Fruit fly (Drosophila melanogaster) whole organism, embryonic: ENCODE data around the gene Ns1.
A peak's percentile ranks its signal among the peaks of the same experiment; 100 is the strongest.

Source experiments
- Awh ChIP-seq: fragments of 200-800 bp; sonication (Bioruptor generic); IDR thresholded peaks from 2 replicates; pipeline ENCODE4, ENCODE4 v1.3.6; 2022; ENCODE audit warnings: missing biosample characterization, missing genetic modification characterization
- CG10274 ChIP-seq: fragments of 200-800 bp; sonication (Bioruptor generic); optimal IDR thresholded peaks from 3 replicates; lab custom pipeline; 2017; ENCODE audit warnings: missing biosample characterization, mild to moderate bottlenecking, missing genetic modification characterization
- CG10321 ChIP-seq: fragments of 200-800 bp; sonication (Bioruptor generic); IDR thresholded peaks from 2 replicates; pipeline ENCODE4 v1.3.6; 2022; ENCODE audit warnings: missing biosample characterization, missing genetic modification characterization
- CG10431 ChIP-seq: fragments of 200-800 bp; sonication (Bioruptor generic); optimal IDR thresholded peaks from 3 replicates; lab custom pipeline; 2018; ENCODE audit warnings: missing biosample characterization, mild to moderate bottlenecking, missing genetic modification characterization
- CG11560 ChIP-seq: fragments of 200-800 bp; sonication (Bioruptor generic); IDR thresholded peaks from 3 replicates; pipeline ENCODE4 v1.3.6; 2022; ENCODE audit warnings: missing biosample characterization, missing genetic modification characterization
- CG1233 ChIP-seq: fragments of 200-800 bp; sonication (Bioruptor generic); optimal IDR thresholded peaks from 4 replicates; lab custom pipeline; 2018; ENCODE audit warnings: missing biosample characterization, mild to moderate bottlenecking, missing genetic modification characterization
- CG13296 ChIP-seq: fragments of 200-800 bp; sonication (Bioruptor generic); optimal IDR thresholded peaks from 3 replicates; lab custom pipeline; 2018; ENCODE audit warnings: missing biosample characterization, mild to moderate bottlenecking, missing genetic modification characterization
- CG14050 ChIP-seq: fragments of 200-800 bp; sonication (Bioruptor generic); IDR thresholded peaks from 3 replicates; pipeline ENCODE4 v1.3.6; 2022; ENCODE audit warnings: missing biosample characterization, missing genetic modification characterization
- CG1602 ChIP-seq: fragments of 200-800 bp; sonication (Bioruptor generic); optimal IDR thresholded peaks from 3 replicates; lab custom pipeline; 2016; ENCODE audit warnings: missing biosample characterization, missing genetic modification characterization
- CG17361 ChIP-seq: fragments of 200-800 bp; sonication (Bioruptor generic); IDR thresholded peaks from 3 replicates; pipeline ENCODE4 v1.3.6; 2022; ENCODE audit warnings: missing biosample characterization, missing genetic modification characterization
- CG17829 ChIP-seq: fragments of 200-800 bp; optimal IDR thresholded peaks from 2 replicates; lab custom pipeline; 2019; ENCODE audit warnings: missing biosample characterization, mild to moderate bottlenecking, missing genetic modification characterization, moderate library complexity
- CG3163 ChIP-seq: fragments of 200-800 bp; sonication (Bioruptor generic); optimal IDR thresholded peaks from 3 replicates; lab custom pipeline; 2016; ENCODE audit warnings: missing biosample characterization, missing genetic modification characterization
- CG33557 ChIP-seq: fragments of 200-800 bp; sonication (Bioruptor generic); optimal IDR thresholded peaks from 2 replicates; lab custom pipeline; 2019; ENCODE audit warnings: missing biosample characterization, mild to moderate bottlenecking, missing genetic modification characterization, moderate library complexity
- CG34376 ChIP-seq: fragments of 200-800 bp; sonication (Bioruptor generic); optimal IDR thresholded peaks from 2 replicates; lab custom pipeline; 2018; ENCODE audit warnings: missing biosample characterization, mild to moderate bottlenecking, missing genetic modification characterization
- CG3995 ChIP-seq: fragments of 200-800 bp; sonication (Bioruptor generic); optimal IDR thresholded peaks from 3 replicates; lab custom pipeline; 2016; ENCODE audit warnings: missing biosample characterization, missing genetic modification characterization
- CG4328 ChIP-seq: fragments of 200-800 bp; sonication (Bioruptor generic); optimal IDR thresholded peaks from 3 replicates; lab custom pipeline; 2017; ENCODE audit warnings: missing biosample characterization, missing genetic modification reagents, missing genetic modification characterization
- CG4820 ChIP-seq: fragments of 200-800 bp; sonication (Bioruptor generic); optimal IDR thresholded peaks from 3 replicates; lab custom pipeline; 2016; ENCODE audit warnings: missing biosample characterization, missing genetic modification characterization
- CG5953 ChIP-seq: fragments of 200-800 bp; sonication (Bioruptor generic); IDR thresholded peaks from 2 replicates; pipeline ENCODE4 v1.3.6; 2022; ENCODE audit warnings: missing biosample characterization, missing genetic modification characterization
- CG6791 ChIP-seq: fragments of 200-800 bp; sonication (Bioruptor generic); IDR thresholded peaks from 3 replicates; pipeline ENCODE4 v1.3.6; 2022; ENCODE audit warnings: missing biosample characterization, missing genetic modification characterization; ENCODE audit not compliant: partially characterized antibody
- CG7928 ChIP-seq: fragments of 200-800 bp; sonication (Bioruptor generic); optimal IDR thresholded peaks from 2 replicates; lab custom pipeline; 2017; ENCODE audit warnings: missing biosample characterization, mild to moderate bottlenecking, missing genetic modification characterization
- CG9876 ChIP-seq: fragments of 200-800 bp; sonication (Bioruptor generic); optimal IDR thresholded peaks from 2 replicates; lab custom pipeline; 2016; ENCODE audit warnings: missing biosample characterization, missing genetic modification characterization
- Chrac-16 ChIP-seq: fragments of 200-800 bp; sonication (Bioruptor generic); optimal IDR thresholded peaks from 3 replicates; lab custom pipeline; 2016; ENCODE audit warnings: missing biosample characterization, missing genetic modification characterization
- D ChIP-seq, 2 experiments: fragments of 200-800 bp in 1 of 2; fragments of >200 bp in 1 of 2; sonication (Bioruptor generic) in 1 of 2; optimal IDR thresholded peaks; 2 replicates in 1 of 2; 3 replicates in 1 of 2; lab custom pipeline; 2017; ENCODE audit warnings: mild to moderate bottlenecking in 1 of 2, missing biosample characterization in 1 of 2, missing genetic modification characterization in 1 of 2, missing genetic modification reagents in 1 of 2
- D19B ChIP-seq: fragments of 200-800 bp; sonication (Bioruptor generic); optimal IDR thresholded peaks from 2 replicates; lab custom pipeline; 2017; ENCODE audit warnings: missing biosample characterization, mild to moderate bottlenecking, missing genetic modification characterization
- Deaf1 ChIP-seq: fragments of 200-800 bp; optimal IDR thresholded peaks from 3 replicates; lab custom pipeline; 2019; ENCODE audit warnings: missing biosample characterization, mild to moderate bottlenecking, missing genetic modification characterization, moderate library complexity
- Dip2 ChIP-seq: fragments of 200-800 bp; sonication (Bioruptor generic); IDR thresholded peaks from 2 replicates; pipeline ENCODE4 v1.3.6; 2022; ENCODE audit warnings: missing biosample characterization, missing genetic modification characterization
- Drgx ChIP-seq: fragments of 200-800 bp; sonication (Bioruptor generic); IDR thresholded peaks from 2 replicates; pipeline ENCODE4 v1.3.6; 2022; ENCODE audit warnings: missing biosample characterization, missing genetic modification characterization
- HLH4C ChIP-seq: fragments of 200-800 bp; sonication (Bioruptor generic); IDR thresholded peaks from 3 replicates; pipeline ENCODE4 v1.3.6; 2022; ENCODE audit warnings: missing biosample characterization, missing genetic modification characterization; ENCODE audit not compliant: partially characterized antibody
- HLHmδ ChIP-seq: fragments of 200-800 bp; sonication (Bioruptor generic); optimal IDR thresholded peaks from 2 replicates; lab custom pipeline; 2018; ENCODE audit warnings: missing biosample characterization, mild to moderate bottlenecking, missing genetic modification characterization, moderate library complexity
- Hr39 ChIP-seq: fragments of >200 bp; optimal IDR thresholded peaks from 2 replicates; lab custom pipeline; 2017
- Rfx ChIP-seq: fragments of 200-800 bp; sonication (Bioruptor generic); IDR thresholded peaks from 2 replicates; pipeline ENCODE4 v1.3.6; 2022; ENCODE audit warnings: missing biosample characterization, missing genetic modification characterization
- Scr ChIP-seq: fragments of 200-800 bp; sonication (Bioruptor generic); IDR thresholded peaks from 2 replicates; pipeline ENCODE4 v1.3.6; 2022; ENCODE audit warnings: missing biosample characterization, missing genetic modification characterization; ENCODE audit not compliant: partially characterized antibody
- ac ChIP-seq: fragments of 200-800 bp; sonication (Bioruptor generic); optimal IDR thresholded peaks from 3 replicates; lab custom pipeline; 2017; ENCODE audit warnings: missing biosample characterization, mild to moderate bottlenecking, missing genetic modification characterization
- br ChIP-seq: fragments of >200 bp; optimal IDR thresholded peaks from 2 replicates; lab custom pipeline; 2017
- croc ChIP-seq: fragments of 200-800 bp; sonication (Bioruptor generic); conservative IDR thresholded peaks from 3 replicates; pipeline ENCODE4 v1.3.6; 2022; ENCODE audit warnings: missing biosample characterization, missing genetic modification characterization
- crol ChIP-seq: fragments of 200-800 bp; sonication (Bioruptor generic); IDR thresholded peaks from 2 replicates; pipeline ENCODE4 v1.3.6; 2022; ENCODE audit warnings: missing biosample characterization, missing genetic modification characterization
- cwo ChIP-seq: fragments of 200-800 bp; sonication (Bioruptor generic); optimal IDR thresholded peaks from 3 replicates; lab custom pipeline; 2017; ENCODE audit warnings: missing biosample characterization, missing genetic modification characterization, mild to moderate bottlenecking, moderate library complexity, missing genetic modification reagents
- da ChIP-seq: fragments of 200-800 bp; sonication (Bioruptor generic); optimal IDR thresholded peaks from 2 replicates; lab custom pipeline; 2016; ENCODE audit warnings: missing biosample characterization, missing genetic modification characterization
- fd96Cb ChIP-seq: fragments of 200-800 bp; sonication (Bioruptor generic); optimal IDR thresholded peaks from 2 replicates; lab custom pipeline; 2018; ENCODE audit warnings: missing biosample characterization, mild to moderate bottlenecking, missing genetic modification characterization, moderate library complexity
- h ChIP-seq: fragments of >200 bp; optimal IDR thresholded peaks from 2 replicates; lab custom pipeline; 2017
- lola ChIP-seq, 3 experiments: fragments of >200 bp in 2 of 3; fragments of 200-800 bp in 1 of 3; sonication (Bioruptor generic) in 1 of 3; optimal IDR thresholded peaks; 2 replicates each; lab custom pipeline; 2017 to 2019; ENCODE audit warnings: missing biosample characterization in 3 of 3, missing genetic modification characterization in 3 of 3, mild to moderate bottlenecking in 1 of 3, moderate library complexity in 1 of 3
- nau ChIP-seq: fragments of 200-800 bp; sonication (Bioruptor generic); optimal IDR thresholded peaks from 3 replicates; lab custom pipeline; 2017; ENCODE audit warnings: missing biosample characterization, mild to moderate bottlenecking, missing genetic modification characterization, missing genetic modification reagents
- pzg ChIP-seq: fragments of 200-800 bp; sonication (Bioruptor generic); optimal IDR thresholded peaks from 3 replicates; lab custom pipeline; 2018; ENCODE audit warnings: missing biosample characterization, mild to moderate bottlenecking, missing genetic modification characterization, moderate library complexity
- seq ChIP-seq: fragments of 200-800 bp; sonication (Bioruptor generic); IDR thresholded peaks from 2 replicates; pipeline ENCODE4 v1.3.6; 2022; ENCODE audit warnings: missing biosample characterization, missing genetic modification characterization
- stc ChIP-seq: fragments of 200-800 bp; sonication (Bioruptor generic); IDR thresholded peaks from 2 replicates; pipeline ENCODE4 v1.3.6; 2022; ENCODE audit warnings: missing biosample characterization, missing genetic modification characterization
- tgo ChIP-seq: fragments of 200-800 bp; sonication (Bioruptor generic); IDR thresholded peaks from 3 replicates; pipeline ENCODE4 v1.3.6; 2022; ENCODE audit warnings: missing biosample characterization, missing genetic modification characterization
- trem ChIP-seq: fragments of 200-800 bp; optimal IDR thresholded peaks from 3 replicates; lab custom pipeline; 2019; ENCODE audit warnings: missing biosample characterization, mild to moderate bottlenecking, missing genetic modification characterization, moderate library complexity
- tup ChIP-seq: fragments of 200-800 bp; sonication (Bioruptor generic); optimal IDR thresholded peaks from 2 replicates; lab custom pipeline; 2016; ENCODE audit warnings: missing biosample characterization, mild to moderate bottlenecking, missing genetic modification characterization, moderate library complexity
- zfh1 ChIP-seq: fragments of 200-800 bp; sonication (Bioruptor generic); IDR thresholded peaks from 3 replicates; pipeline ENCODE4 v1.3.6; 2022; ENCODE audit warnings: missing biosample characterization, missing genetic modification characterization

Ns1 gene

dm6 chr3R:17065018-17065784 is 7.3 kb downstream of the Ns1 start (continued):
- TF ChIP-seq CG10274 (peak; percentile 64), HLHmδ (no peak), tup (GFP tag; lab: Kevin White, UChicago) (peak; percentile 43), D (optimal IDR thresholded peaks at IDR 0.05; lab: Kevin White, UChicago) (no peak), D (GFP tag; optimal IDR thresholded peaks at IDR 0.05; lab: Kevin White, UChicago) (peak; percentile 92), Rfx (peak; percentile 91), CG3995 (peak; percentile 60), fd96Cb (peak; percentile 94), Hr39 (lab: Kevin White, UChicago) (no peak), Deaf1 (tag; lab: Kevin White, UChicago) (peak; percentile 75), CG6791 (GFP tag; lab: Robert Waterston, UW) (no peak), nau (GFP tag; lab: Kevin White, UChicago) (peak; percentile 90), Scr (GFP tag; lab: Robert Waterston, UW) (0 out of 2 replicates have a peak, but pooled peaks have one; percentile 9), Drgx (GFP tag; lab: Robert Waterston, UW) (peak; percentile 92), da (GFP tag; lab: Kevin White, UChicago) (peak; percentile 83), CG4820 (GFP tag; lab: Kevin White, UChicago) (peak; percentile 88), CG4328 (GFP tag; lab: Kevin White, UChicago) (peak; percentile 86), CG17829 (tag; lab: Kevin White, UChicago) (peak; percentile 95), D19B (GFP tag; lab: Kevin White, UChicago) (peak; percentile 85), zfh1 (peak; percentile 84), CG34376 (GFP tag; lab: Kevin White, UChicago) (peak; percentile 94), CG10431 (GFP tag; lab: Kevin White, UChicago) (peak; percentile 83), HLH4C (GFP tag; lab: Robert Waterston, UW) (peak; percentile 19; the same call in 1 of the 3 replicates), CG5953 (peak; percentile 56), tgo (GFP tag; lab: Robert Waterston, UW) (peak; percentile 91), pzg (peak; percentile 12), lola (GFP tag; optimal IDR thresholded peaks at IDR 0.05; lab: Kevin White, UChicago) (peak in 1 of 3 experiments; percentile 86), Awh (GFP tag; lab: Robert Waterston, UW) (peak; percentile 87), h (lab: Kevin White, UChicago) (no peak), trem (peak; percentile 91), croc (GFP tag; lab: Robert Waterston, UW) (peak; percentile 88), crol (GFP tag; lab: Robert Waterston, UW) (peak; percentile 98), ac (GFP tag; lab: Kevin White, UChicago) (no peak), br (lab: Kevin White, UChicago) (no peak), CG11560 (tag; lab: Robert Waterston, UW) (peak; percentile 66; the same call in 1 of the 3 replicates), CG10321 (GFP tag; lab: Robert Waterston, UW) (peak; percentile 59), cwo (GFP tag; lab: Kevin White, UChicago) (peak; percentile 93), Chrac-16 (GFP tag; lab: Kevin White, UChicago) (peak; percentile 92), seq (peak; percentile 81), CG3163 (peak; percentile 82), CG1233 (GFP tag; lab: Kevin White, UChicago) (peak; percentile 83), CG7928 (GFP tag; lab: Kevin White, UChicago) (peak; percentile 65), CG13296 (GFP tag; lab: Kevin White, UChicago) (peak; percentile 89), CG33557 (GFP tag; lab: Kevin White, UChicago) (peak; percentile 75), CG9876 (GFP tag; lab: Kevin White, UChicago) (peak; percentile 73), CG17361 (GFP tag; lab: Robert Waterston, UW) (peak; percentile 97), Dip2 (no peak), CG1602 (peak; percentile 89), CG14050 (peak; percentile 84), stc (GFP tag; lab: Robert Waterston, UW) (peak; percentile 93)
